Worm (Caenorhabditis elegans) whole organism, mixed stage, embryonic: Measurements from ENCODE around the gene K04A8.1.

Source experiments
- ceh-39 ChIP-seq: fragments of 150-350 bp; optimal IDR thresholded peaks from 2 replicates; lab custom pipeline; 2014; ENCODE audit warnings: missing biosample characterization, missing genetic modification characterization
- elt-1 ChIP-seq: sonication (generic microtip); optimal IDR thresholded peaks from 2 replicates; lab custom pipeline; 2017; ENCODE audit warnings: missing genetic modification characterization, mild to moderate bottlenecking, missing compliant biosample characterization, antibody characterized with exemption, moderate library complexity, borderline replicate concordance; ENCODE audit not compliant: insufficient read depth
- elt-3 ChIP-seq: fragments of 150-350 bp; optimal IDR thresholded peaks from 2 replicates; lab custom pipeline; 2014; ENCODE audit warnings: missing biosample characterization, missing genetic modification characterization
- flh-1 ChIP-seq: fragments of 200-800 bp; sonication (Bioruptor generic); optimal IDR thresholded peaks from 2 replicates; lab custom pipeline; 2018; ENCODE audit warnings: mild to moderate bottlenecking, missing genetic modification characterization, moderate library complexity, missing compliant biosample characterization
- ham-2 ChIP-seq: fragments of 200-800 bp; sonication (Bioruptor generic); optimal IDR thresholded peaks from 2 replicates; lab custom pipeline; 2018; ENCODE audit warnings: mild to moderate bottlenecking, missing genetic modification characterization, missing compliant biosample characterization
- nhr-12 ChIP-seq: fragments of 150-350 bp; optimal IDR thresholded peaks from 2 replicates; lab custom pipeline; 2014; ENCODE audit warnings: missing biosample characterization, missing genetic modification characterization
- nhr-237 ChIP-seq: fragments of 150-350 bp; optimal IDR thresholded peaks from 2 replicates; lab custom pipeline; 2014; ENCODE audit warnings: missing biosample characterization, missing genetic modification characterization
- nhr-28 ChIP-seq: fragments of 150-350 bp; optimal IDR thresholded peaks from 2 replicates; lab custom pipeline; 2014; ENCODE audit warnings: missing biosample characterization, missing genetic modification characterization
- pha-4 ChIP-seq: fragments of 150-350 bp; optimal IDR thresholded peaks from 2 replicates; lab custom pipeline; 2018; ENCODE audit warnings: missing biosample characterization, missing genetic modification reagents, missing genetic modification characterization
- sem-2 ChIP-seq: fragments of 200-800 bp; sonication (Bioruptor generic); optimal IDR thresholded peaks from 2 replicates; lab custom pipeline; 2018; ENCODE audit warnings: mild to moderate bottlenecking, missing genetic modification characterization, missing compliant biosample characterization
- snpc-4 ChIP-seq: fragments of 150-350 bp; optimal IDR thresholded peaks from 2 replicates; lab custom pipeline; 2014; ENCODE audit warnings: missing biosample characterization, missing genetic modification characterization
- unc-62 ChIP-seq: fragments of 150-350 bp; optimal IDR thresholded peaks from 2 replicates; lab custom pipeline; 2014; ENCODE audit warnings: missing biosample characterization, missing genetic modification reagents, missing genetic modification characterization
- zip-8 ChIP-seq: fragments of 150-350 bp; optimal IDR thresholded peaks from 2 replicates; lab custom pipeline; 2014; ENCODE audit warnings: missing biosample characterization, missing genetic modification characterization

ce11 chrV:6522879-6523497, 43.1 kb upstream of the K04A8.1 start:
- TF ChIP-seq unc-62 (GFP tag; lab: Kevin White, UChicago) (no peak), pha-4 (tag; lab: Kevin White, UChicago) (no peak), flh-1 (GFP tag; lab: Kevin White, UChicago) (no peak), nhr-28 (tag; lab: Kevin White, UChicago) (no peak), ham-2 (GFP tag; lab: Kevin White, UChicago) (no peak), nhr-12 (tag; lab: Kevin White, UChicago) (no peak), snpc-4 (no peak), zip-8 (tag; lab: Kevin White, UChicago) (no peak), ceh-39 (tag; lab: Kevin White, UChicago) (no peak), elt-3 (no peak), nhr-237 (no peak), sem-2 (GFP tag; lab: Kevin White, UChicago) (no peak), elt-1 (no peak)
